Worm (Caenorhabditis elegans) whole organism, mixed stage, embryonic: ENCODE data around the gene srbc-84.

Experiments
- flh-1 ChIP-seq: fragments of 200-800 bp; sonication (Bioruptor generic); optimal IDR thresholded peaks from 2 replicates; lab custom pipeline; 2018; ENCODE audit warnings: mild to moderate bottlenecking, missing genetic modification characterization, moderate library complexity, missing compliant biosample characterization
- ham-2 ChIP-seq: fragments of 200-800 bp; sonication (Bioruptor generic); optimal IDR thresholded peaks from 2 replicates; lab custom pipeline; 2018; ENCODE audit warnings: mild to moderate bottlenecking, missing genetic modification characterization, missing compliant biosample characterization
- mab-5 ChIP-seq: fragments of 150-350 bp; optimal IDR thresholded peaks from 2 replicates; lab custom pipeline; 2014; ENCODE audit warnings: missing biosample characterization, missing genetic modification characterization
- nhr-12 ChIP-seq: fragments of 150-350 bp; optimal IDR thresholded peaks from 2 replicates; lab custom pipeline; 2014; ENCODE audit warnings: missing biosample characterization, missing genetic modification characterization
- pha-4 ChIP-seq: fragments of 150-350 bp; optimal IDR thresholded peaks from 2 replicates; lab custom pipeline; 2018; ENCODE audit warnings: missing biosample characterization, missing genetic modification reagents, missing genetic modification characterization
- snpc-4 ChIP-seq: fragments of 150-350 bp; optimal IDR thresholded peaks from 2 replicates; lab custom pipeline; 2014; ENCODE audit warnings: missing biosample characterization, missing genetic modification characterization
- ztf-11 ChIP-seq: fragments of 150-350 bp; optimal IDR thresholded peaks from 2 replicates; lab custom pipeline; 2014; ENCODE audit warnings: missing biosample characterization, missing genetic modification characterization

DNA sequence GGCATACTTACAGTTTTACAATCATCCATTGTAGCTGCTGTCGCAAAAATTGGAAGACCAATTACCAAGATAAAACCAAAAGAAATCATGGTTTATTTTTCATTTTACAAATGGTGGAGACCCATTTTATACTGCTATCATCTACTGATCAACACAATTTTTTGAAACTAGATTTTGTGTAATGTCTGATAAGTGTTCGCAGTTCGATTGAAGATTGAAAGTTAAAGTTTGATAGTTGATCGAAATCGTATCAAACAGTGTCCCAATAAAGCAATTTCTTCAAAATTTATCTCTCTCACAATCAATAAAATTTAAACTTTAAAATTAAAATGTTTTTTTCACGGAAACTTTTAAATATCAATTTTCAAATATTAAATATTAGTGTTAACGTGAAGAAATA is 27.6 kb upstream of the srbc-84 start, which contains the start of gene T13F3.6:
- TF ChIP-seq ztf-11 (tag; lab: Kevin White, UChicago) (no peak), nhr-12 (tag; lab: Kevin White, UChicago) (no peak), snpc-4 (tag; lab: Kevin White, UChicago) (no peak), ham-2 (GFP tag; lab: Kevin White, UChicago) (no peak), pha-4 (no peak), mab-5 (tag; lab: Kevin White, UChicago) (no peak), flh-1 (GFP tag; lab: Kevin White, UChicago) (no peak)
